Fruit fly (Drosophila melanogaster) whole organism, embryonic: Measurements from ENCODE around the gene CheA86a.

Source experiments
- Ada2b ChIP-seq: fragments of 200-800 bp; sonication (Bioruptor generic); IDR thresholded peaks from 2 replicates; pipeline ENCODE4 v1.3.6; 2022; ENCODE audit warnings: missing biosample characterization, missing genetic modification characterization
- Aef1 ChIP-seq: fragments of 200-800 bp; sonication (Bioruptor generic); IDR thresholded peaks from 3 replicates; pipeline ENCODE4 v1.3.6; 2022; ENCODE audit warnings: missing biosample characterization, missing genetic modification characterization
- Antp ChIP-seq: fragments of 200-800 bp; sonication (Bioruptor generic); optimal IDR thresholded peaks from 3 replicates; lab custom pipeline; 2016; ENCODE audit warnings: missing biosample characterization, missing genetic modification characterization
- CG10147 ChIP-seq: fragments of 200-800 bp; sonication (Bioruptor generic); optimal IDR thresholded peaks from 2 replicates; lab custom pipeline; 2019; ENCODE audit warnings: missing biosample characterization, mild to moderate bottlenecking, missing genetic modification characterization, moderate library complexity
- CG10267 ChIP-seq: fragments of 200-800 bp; sonication (Bioruptor generic); optimal IDR thresholded peaks from 2 replicates; lab custom pipeline; 2018; ENCODE audit warnings: missing biosample characterization, mild to moderate bottlenecking, missing genetic modification characterization, moderate library complexity
- CG10274 ChIP-seq: fragments of 200-800 bp; sonication (Bioruptor generic); optimal IDR thresholded peaks from 3 replicates; lab custom pipeline; 2017; ENCODE audit warnings: missing biosample characterization, mild to moderate bottlenecking, missing genetic modification characterization
- CG15073 ChIP-seq: fragments of 200-800 bp; sonication (Bioruptor generic); optimal IDR thresholded peaks from 2 replicates; lab custom pipeline; 2016; ENCODE audit warnings: missing biosample characterization, missing genetic modification characterization
- CG17361 ChIP-seq: fragments of 200-800 bp; sonication (Bioruptor generic); IDR thresholded peaks from 3 replicates; pipeline ENCODE4 v1.3.6; 2022; ENCODE audit warnings: missing biosample characterization, missing genetic modification characterization
- CG2120 ChIP-seq: fragments of 200-800 bp; sonication (Bioruptor generic); optimal IDR thresholded peaks from 3 replicates; lab custom pipeline; 2016; ENCODE audit warnings: missing biosample characterization, missing genetic modification characterization
- CG31441 ChIP-seq: fragments of 200-800 bp; sonication (Bioruptor generic); IDR thresholded peaks from 2 replicates; pipeline ENCODE4 v1.3.6; 2022; ENCODE audit warnings: missing biosample characterization, missing genetic modification characterization
- CG32532 ChIP-seq: fragments of 200-800 bp; sonication (Bioruptor generic); IDR thresholded peaks from 2 replicates; pipeline ENCODE4 v1.3.6; 2022; ENCODE audit warnings: missing biosample characterization, missing genetic modification characterization
- CG3726 ChIP-seq: fragments of 200-800 bp; sonication (Bioruptor generic); IDR thresholded peaks from 3 replicates; pipeline ENCODE4, ENCODE4 v1.3.6; 2022; ENCODE audit warnings: missing biosample characterization, missing genetic modification characterization
- CG5180 ChIP-seq: fragments of 200-800 bp; sonication (Bioruptor generic); optimal IDR thresholded peaks from 3 replicates; lab custom pipeline; 2017; ENCODE audit warnings: missing biosample characterization, missing genetic modification characterization, mild to moderate bottlenecking, moderate library complexity, missing genetic modification reagents
- CG6689 ChIP-seq: fragments of 200-800 bp; sonication (Bioruptor generic); IDR thresholded peaks from 2 replicates; pipeline ENCODE4 v1.3.6; 2022; ENCODE audit warnings: missing biosample characterization, missing genetic modification characterization
- CG7372 ChIP-seq: fragments of 200-800 bp; sonication (Bioruptor generic); IDR thresholded peaks from 2 replicates; pipeline ENCODE4 v1.3.6; 2022; ENCODE audit warnings: missing biosample characterization, missing genetic modification characterization
- CG7839 ChIP-seq: fragments of 200-800 bp; sonication (Bioruptor generic); optimal IDR thresholded peaks from 3 replicates; lab custom pipeline; 2018; ENCODE audit warnings: missing biosample characterization, mild to moderate bottlenecking, missing genetic modification characterization, moderate library complexity
- CG8359 ChIP-seq: fragments of 200-800 bp; sonication (Bioruptor generic); optimal IDR thresholded peaks from 2 replicates; lab custom pipeline; 2017; ENCODE audit warnings: missing biosample characterization, mild to moderate bottlenecking, missing genetic modification characterization, borderline replicate concordance
- CG9817 ChIP-seq: fragments of 200-800 bp; sonication (Bioruptor generic); optimal IDR thresholded peaks from 2 replicates; lab custom pipeline; 2018; ENCODE audit warnings: missing biosample characterization, mild to moderate bottlenecking, missing genetic modification characterization, moderate library complexity
- CTCF ChIP-seq: fragments of 200-800 bp; sonication (Bioruptor generic); optimal IDR thresholded peaks from 2 replicates; lab custom pipeline; 2017; ENCODE audit warnings: missing biosample characterization, mild to moderate bottlenecking, missing genetic modification characterization, moderate library complexity
- CoRest ChIP-seq: fragments of 200-800 bp; sonication (Bioruptor generic); optimal IDR thresholded peaks from 3 replicates; lab custom pipeline; 2018; ENCODE audit warnings: missing biosample characterization, mild to moderate bottlenecking, missing genetic modification characterization, moderate library complexity
- CrebB ChIP-seq: fragments of 200-800 bp; sonication (Bioruptor generic); optimal IDR thresholded peaks from 3 replicates; lab custom pipeline; 2018; ENCODE audit warnings: missing biosample characterization, mild to moderate bottlenecking, missing genetic modification characterization
- D19B ChIP-seq: fragments of 200-800 bp; sonication (Bioruptor generic); optimal IDR thresholded peaks from 2 replicates; lab custom pipeline; 2017; ENCODE audit warnings: missing biosample characterization, mild to moderate bottlenecking, missing genetic modification characterization
- Dfd ChIP-seq, 2 experiments: fragments of >200 bp; optimal IDR thresholded peaks; 2 replicates each; lab custom pipeline; 2017; ENCODE audit warnings: missing biosample characterization in 2 of 2, missing genetic modification characterization in 2 of 2
- Doc3 ChIP-seq: fragments of 200-800 bp; sonication (Bioruptor generic); IDR thresholded peaks from 3 replicates; pipeline ENCODE4 v1.3.6; 2022; ENCODE audit warnings: missing biosample characterization, missing genetic modification characterization; ENCODE audit not compliant: partially characterized antibody
- H2.0 ChIP-seq: fragments of 200-800 bp; sonication (Bioruptor generic); IDR thresholded peaks from 2 replicates; pipeline ENCODE4 v1.3.6; 2022; ENCODE audit warnings: missing biosample characterization, missing genetic modification characterization
- HmgD ChIP-seq: fragments of 200-800 bp; sonication (Bioruptor generic); optimal IDR thresholded peaks from 3 replicates; lab custom pipeline; 2016; ENCODE audit warnings: missing biosample characterization, missing genetic modification characterization
- Hmx ChIP-seq: fragments of 200-800 bp; sonication (Bioruptor generic); optimal IDR thresholded peaks from 2 replicates; lab custom pipeline; 2016; ENCODE audit warnings: missing biosample characterization, missing genetic modification characterization
- Hr78 ChIP-seq, 2 experiments: fragments of 200-800 bp in 1 of 2; fragments of >200 bp in 1 of 2; sonication (Bioruptor generic) in 1 of 2; optimal IDR thresholded peaks; 2 replicates each; lab custom pipeline; 2017 to 2019; ENCODE audit warnings: missing biosample characterization in 2 of 2, missing genetic modification characterization in 2 of 2, mild to moderate bottlenecking in 1 of 2, moderate library complexity in 1 of 2
- Lhr ChIP-seq: fragments of 200-800 bp; sonication (Bioruptor generic); optimal IDR thresholded peaks from 3 replicates; lab custom pipeline; 2017; ENCODE audit warnings: mild to moderate bottlenecking, missing biosample characterization, missing genetic modification reagents, missing genetic modification characterization
- Ptx1 ChIP-seq: fragments of 200-800 bp; sonication (Bioruptor generic); IDR thresholded peaks from 2 replicates; pipeline ENCODE4 v1.3.6; 2022; ENCODE audit warnings: missing biosample characterization, missing genetic modification characterization
- Sox102F ChIP-seq: fragments of 200-800 bp; sonication (Bioruptor generic); optimal IDR thresholded peaks from 2 replicates; lab custom pipeline; 2018; ENCODE audit warnings: missing biosample characterization, mild to moderate bottlenecking, missing genetic modification characterization, moderate library complexity
- Taf1 ChIP-seq: fragments of 200-800 bp; sonication (Bioruptor generic); IDR thresholded peaks from 2 replicates; pipeline ENCODE4 v1.3.6; 2022; ENCODE audit warnings: missing biosample characterization, missing genetic modification characterization
- Xbp1 ChIP-seq: fragments of 200-800 bp; sonication (Bioruptor generic); optimal IDR thresholded peaks from 3 replicates; lab custom pipeline; 2016; ENCODE audit warnings: missing biosample characterization, mild to moderate bottlenecking, missing genetic modification characterization
- bcd ChIP-seq: fragments of 200-800 bp; sonication (Bioruptor generic); optimal IDR thresholded peaks from 2 replicates; lab custom pipeline; 2017; ENCODE audit warnings: missing biosample characterization, mild to moderate bottlenecking, missing genetic modification characterization
- cad ChIP-seq: fragments of >200 bp; optimal IDR thresholded peaks from 2 replicates; lab custom pipeline; 2017; ENCODE audit warnings: missing biosample characterization, missing genetic modification characterization
- caup ChIP-seq: fragments of 200-800 bp; sonication (Bioruptor generic); optimal IDR thresholded peaks from 3 replicates; lab custom pipeline; 2017; ENCODE audit warnings: missing biosample characterization, mild to moderate bottlenecking, missing genetic modification characterization, moderate library complexity; ENCODE audit not compliant: severe bottlenecking
- chn ChIP-seq: fragments of 200-800 bp; sonication (Bioruptor generic); optimal IDR thresholded peaks from 2 replicates; lab custom pipeline; 2016; ENCODE audit warnings: missing biosample characterization, missing genetic modification characterization
- crp ChIP-seq, 2 experiments: fragments of 200-800 bp; sonication (Bioruptor generic); optimal IDR thresholded peaks; 2 replicates in 1 of 2; 3 replicates in 1 of 2; lab custom pipeline; 2017; ENCODE audit warnings: missing biosample characterization in 2 of 2, missing genetic modification characterization in 2 of 2, mild to moderate bottlenecking in 1 of 2, moderate library complexity in 1 of 2
- dan ChIP-seq: fragments of 200-800 bp; sonication (Bioruptor generic); IDR thresholded peaks from 2 replicates; pipeline ENCODE4 v1.3.6; 2022; ENCODE audit warnings: missing biosample characterization, missing genetic modification characterization
- disco-r ChIP-seq: fragments of 200-800 bp; sonication (Bioruptor generic); optimal IDR thresholded peaks from 2 replicates; lab custom pipeline; 2016; ENCODE audit warnings: missing biosample characterization, missing genetic modification characterization
- gem ChIP-seq: fragments of 200-800 bp; sonication (Bioruptor generic); optimal IDR thresholded peaks from 2 replicates; lab custom pipeline; 2019; ENCODE audit warnings: missing biosample characterization, mild to moderate bottlenecking, missing genetic modification characterization, moderate library complexity
- ind ChIP-seq: fragments of 200-800 bp; sonication (Bioruptor generic); optimal IDR thresholded peaks from 3 replicates; lab custom pipeline; 2016; ENCODE audit warnings: missing biosample characterization, missing genetic modification characterization
- luna ChIP-seq: fragments of 200-800 bp; sonication (Bioruptor generic); optimal IDR thresholded peaks from 2 replicates; lab custom pipeline; 2016; ENCODE audit warnings: missing biosample characterization, missing genetic modification characterization
- mam ChIP-seq: fragments of 200-800 bp; sonication (Bioruptor generic); optimal IDR thresholded peaks from 3 replicates; lab custom pipeline; 2016; ENCODE audit warnings: missing biosample characterization, missing genetic modification characterization
- org-1 ChIP-seq: fragments of 200-800 bp; sonication (Bioruptor generic); optimal IDR thresholded peaks from 2 replicates; lab custom pipeline; 2017; ENCODE audit warnings: missing biosample characterization, missing genetic modification characterization
- pb ChIP-seq: fragments of 200-800 bp; sonication (Bioruptor generic); optimal IDR thresholded peaks from 3 replicates; lab custom pipeline; 2016; ENCODE audit warnings: missing biosample characterization, missing genetic modification characterization
- prd ChIP-seq, 3 experiments: fragments of >200 bp in 2 of 3; fragments of 200-800 bp in 1 of 3; sonication (Bioruptor generic) in 1 of 3; optimal IDR thresholded peaks in 2 of 3; IDR thresholded peaks in 1 of 3; 2 replicates in 2 of 3; 3 replicates in 1 of 3; pipeline versions ENCODE4 v1.3.6 to Lab custom; 2017 to 2022; ENCODE audit warnings: missing biosample characterization in 1 of 3, missing genetic modification characterization in 1 of 3
- seq ChIP-seq: fragments of 200-800 bp; sonication (Bioruptor generic); IDR thresholded peaks from 2 replicates; pipeline ENCODE4 v1.3.6; 2022; ENCODE audit warnings: missing biosample characterization, missing genetic modification characterization
- trem ChIP-seq: fragments of 200-800 bp; optimal IDR thresholded peaks from 3 replicates; lab custom pipeline; 2019; ENCODE audit warnings: missing biosample characterization, mild to moderate bottlenecking, missing genetic modification characterization, moderate library complexity
- unc-4 ChIP-seq: fragments of 200-800 bp; sonication (Bioruptor generic); IDR thresholded peaks from 2 replicates; pipeline ENCODE4 v1.3.6; 2022; ENCODE audit warnings: missing biosample characterization, missing genetic modification characterization; ENCODE audit not compliant: partially characterized antibody

Gene CheA86a

dm6 chr3R:11153799-11154273 is 8.8 kb upstream of the CheA86a start, which contains the start of gene Ugt302K1 (continued):
- TF ChIP-seq CG10267 (tag; lab: Kevin White, UChicago) (no peak), CG17361 (no peak), CG31441 (GFP tag; lab: Robert Waterston, UW) (no peak), crp (GFP tag; optimal IDR thresholded peaks at IDR 0.05; lab: Kevin White, UChicago) (no peak), Sox102F (GFP tag; lab: Kevin White, UChicago) (no peak), CG7839 (tag; lab: Kevin White, UChicago) (peak; percentile 47), Antp (no peak), CG3726 (GFP tag; lab: Robert Waterston, UW) (no peak), pb (GFP tag; lab: Kevin White, UChicago) (no peak), CG32532 (GFP tag; lab: Robert Waterston, UW) (peak; percentile 75), HmgD (GFP tag; lab: Kevin White, UChicago) (no peak), Doc3 (GFP tag; lab: Robert Waterston, UW) (no peak), Aef1 (GFP tag; lab: Robert Waterston, UW) (peak; percentile 10; the same call in 1 of the 3 replicates), CG7372 (GFP tag; lab: Robert Waterston, UW) (no peak), Taf1 (GFP tag; lab: Robert Waterston, UW) (peak; percentile 32; the same call in 1 of the 2 replicates), CrebB (tag; lab: Kevin White, UChicago) (no peak), CG10147 (GFP tag; lab: Kevin White, UChicago) (peak; percentile 15), CG10274 (GFP tag; lab: Kevin White, UChicago) (peak; percentile 15), gem (tag; lab: Kevin White, UChicago) (peak; percentile 56), Ada2b (peak; percentile 38; the same call in 1 of the 2 replicates), cad (GFP tag; lab: Kevin White, UChicago) (no peak), Hr78 (GFP tag; optimal IDR thresholded peaks at IDR 0.05; lab: Kevin White, UChicago) (no peak), Ptx1 (GFP tag; lab: Robert Waterston, UW) (peak; percentile 43; the same call in 1 of the 2 replicates), org-1 (GFP tag; lab: Kevin White, UChicago) (no peak), CG2120 (GFP tag; lab: Kevin White, UChicago) (peak; percentile 13), unc-4 (GFP tag; lab: Robert Waterston, UW) (no peak), seq (GFP tag; lab: Robert Waterston, UW) (no peak), CG6689 (0 out of 2 replicates have a peak, but pooled peaks have one; percentile 12), CTCF (GFP tag; lab: Kevin White, UChicago) (no peak), D19B (peak; percentile 45), mam (no peak), luna (no peak), CG9817 (tag; lab: Kevin White, UChicago) (no peak), CG8359 (GFP tag; lab: Kevin White, UChicago) (no peak), caup (GFP tag; lab: Kevin White, UChicago) (peak; percentile 1), Xbp1 (no peak), chn (GFP tag; lab: Kevin White, UChicago) (no peak), Dfd (GFP tag; optimal IDR thresholded peaks at IDR 0.05; lab: Kevin White, UChicago) (no peak), bcd (GFP tag; lab: Kevin White, UChicago) (peak; percentile 28), H2.0 (no peak), prd (optimal IDR thresholded peaks at IDR 0.05; lab: Kevin White, UChicago) (no peak), prd (GFP tag; IDR thresholded peaks at IDR 0.05; lab: Robert Waterston, UW) (peak; percentile 17; the same call in 1 of the 3 replicates), CoRest (tag; lab: Kevin White, UChicago) (peak; percentile 2), trem (tag; lab: Kevin White, UChicago) (no peak), Hmx (GFP tag; lab: Kevin White, UChicago) (no peak), ind (peak; percentile 21), CG5180 (GFP tag; lab: Kevin White, UChicago) (no peak), disco-r (GFP tag; lab: Kevin White, UChicago) (no peak), Lhr (no peak), dan (GFP tag; lab: Robert Waterston, UW) (no peak), CG15073 (no peak)
